Worm (Caenorhabditis elegans): Measurements from ENCODE around the gene F18A11.3.

- TF ChIP-seq F13H6.1 (tag; optimal IDR thresholded peaks at IDR 0.05), result no peak
- no peak for TF ChIP-seq mdl-1 (tag; optimal IDR thresholded peaks at IDR 0.05)
- no peak for TF ChIP-seq lin-11 (tag; optimal IDR thresholded peaks at IDR 0.05)
- no peak for TF ChIP-seq nhr-11 (tag; optimal IDR thresholded peaks at IDR 0.05)
- TF ChIP-seq ceh-16 (tag; optimal IDR thresholded peaks at IDR 0.05), result no peak
- no peak for TF ChIP-seq lin-13 (GFP tag; optimal IDR thresholded peaks at IDR 0.05)
- TF ChIP-seq nhr-77 (tag; optimal IDR thresholded peaks at IDR 0.05), result no peak
- no peak for TF ChIP-seq fos-1 (tag; optimal IDR thresholded peaks at IDR 0.05)
- TF ChIP-seq ama-1 (optimal IDR thresholded peaks at IDR 0.05), result no peak
- TF ChIP-seq elt-3 (tag; optimal IDR thresholded peaks at IDR 0.05), result no peak
Observed at ce11 chrII:13022555-13022954, 14.1 kb downstream of the F18A11.3 start.

Data from whole organism, L2 larva.